Fruit fly (Drosophila melanogaster): ENCODE data around the gene Ubc84D.

dm6 chr3R:7528677-7529076 is 9.4 kb upstream of the Ubc84D start, which contains the start of gene alpha-Est6:
- no peak for TF ChIP-seq Hr96 (GFP tag; optimal IDR thresholded peaks at IDR 0.05)
- TF ChIP-seq CG14711 (tag; optimal IDR thresholded peaks at IDR 0.05): no peak
- TF ChIP-seq cic (GFP tag; optimal IDR thresholded peaks at IDR 0.05): no peak
- TF ChIP-seq toe (GFP tag; optimal IDR thresholded peaks at IDR 0.05): no peak
- TF ChIP-seq CG5204 (GFP tag; optimal IDR thresholded peaks at IDR 0.05): no peak
- TF ChIP-seq kay (GFP tag; ENCODE audit: borderline replicate concordance): no peak
- no peak for TF ChIP-seq CG11617 (GFP tag; optimal IDR thresholded peaks at IDR 0.05)
- no peak for TF ChIP-seq bab1 (GFP tag; optimal IDR thresholded peaks at IDR 0.05)
- no peak for TF ChIP-seq cnc (optimal IDR thresholded peaks at IDR 0.05)
- no peak for TF ChIP-seq tj (GFP tag; optimal IDR thresholded peaks at IDR 0.05)
- no peak for TF ChIP-seq Clk (GFP tag; optimal IDR thresholded peaks at IDR 0.05)
- no peak for TF ChIP-seq CG1620 (GFP tag; optimal IDR thresholded peaks at IDR 0.05)
- no peak for TF ChIP-seq pad (GFP tag; optimal IDR thresholded peaks at IDR 0.05)
- no peak for TF ChIP-seq Mnt (GFP tag; optimal IDR thresholded peaks at IDR 0.05)

All from whole organism, adult.